Worm (Caenorhabditis elegans) whole organism, L1 larva: ENCODE measurements around the gene srh-136.

ENCODE experiments used
- aly-2 ChIP-seq: fragments of 150-350 bp; optimal IDR thresholded peaks from 2 replicates; lab custom pipeline; 2014; ENCODE audit warnings: missing biosample characterization, missing genetic modification characterization
- efl-1 ChIP-seq, 4 experiments: fragments of 150-350 bp; optimal IDR thresholded peaks in 3 of 4; peaks in 1 of 4; 1 replicate in 1 of 4; 2 replicates in 3 of 4; lab custom pipeline; 2014; ENCODE audit warnings: missing biosample characterization in 2 of 4, missing genetic modification characterization in 2 of 4, missing genetic modification reagents in 2 of 4
- egl-27 ChIP-seq, 2 experiments: fragments of 150-350 bp in 1 of 2; sonication (generic microtip); optimal IDR thresholded peaks; 3 replicates each; lab custom pipeline; 2017 to 2018; ENCODE audit warnings: missing biosample characterization in 2 of 2, missing genetic modification characterization in 2 of 2, missing genetic modification reagents in 2 of 2
- hlh-17 ChIP-seq: fragments of 200-800 bp; sonication (Bioruptor generic); optimal IDR thresholded peaks from 2 replicates; lab custom pipeline; 2018; ENCODE audit warnings: missing genetic modification characterization, mild to moderate bottlenecking, missing compliant biosample characterization, moderate library complexity, borderline replicate concordance
- lin-13 ChIP-seq: fragments of 150-350 bp; optimal IDR thresholded peaks from 2 replicates; lab custom pipeline; 2014; ENCODE audit warnings: missing biosample characterization, missing genetic modification reagents, missing genetic modification characterization
- mdl-1 ChIP-seq, 2 experiments: fragments of 150-350 bp; optimal IDR thresholded peaks; 2 replicates each; lab custom pipeline; 2014 to 2017; ENCODE audit warnings: missing biosample characterization in 2 of 2, missing genetic modification characterization in 2 of 2, inconsistent platforms in 1 of 2
- nhr-12 ChIP-seq: sonication (generic microtip); optimal IDR thresholded peaks from 2 replicates; lab custom pipeline; 2017; ENCODE audit warnings: missing biosample characterization, missing genetic modification characterization
- unc-62 ChIP-seq: fragments of 150-350 bp; optimal IDR thresholded peaks from 2 replicates; lab custom pipeline; 2014; ENCODE audit warnings: missing biosample characterization, missing genetic modification reagents, missing genetic modification characterization
- zag-1 ChIP-seq: fragments of 150-350 bp; optimal IDR thresholded peaks from 2 replicates; lab custom pipeline; 2014; ENCODE audit warnings: missing biosample characterization, missing genetic modification characterization

DNA sequence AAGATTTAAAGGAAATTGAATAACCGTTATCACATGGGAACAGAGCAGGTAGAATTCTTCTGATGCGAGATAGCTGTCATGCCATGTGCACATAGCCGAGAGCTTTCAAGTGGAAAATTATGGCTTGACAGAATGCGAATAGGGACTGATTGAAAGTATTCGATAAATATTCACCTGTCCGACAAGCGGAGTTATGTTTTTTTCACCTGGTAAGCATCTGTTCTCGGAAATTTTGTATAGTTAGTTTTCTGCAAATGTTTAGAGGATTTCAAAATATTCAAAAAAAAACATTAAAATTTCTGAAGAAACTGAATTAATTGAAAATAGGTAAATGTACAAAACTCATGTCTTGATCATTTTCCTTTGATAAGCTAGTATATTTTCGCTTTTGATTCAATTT lies at the start of gene srh-136:
- TF ChIP-seq unc-62 (GFP tag; lab: Kevin White, UChicago) (no peak), egl-27 (tag; optimal IDR thresholded peaks at IDR 0.05; lab: Kevin White, UChicago) (no peak), hlh-17 (GFP tag; lab: Kevin White, UChicago) (no peak), lin-13 (GFP tag; lab: Kevin White, UChicago) (no peak), zag-1 (tag; lab: Kevin White, UChicago) (no peak), aly-2 (tag; lab: Kevin White, UChicago) (no peak), mdl-1 (tag; optimal IDR thresholded peaks at IDR 0.05; lab: Kevin White, UChicago) (no peak), nhr-12 (no peak), efl-1 (optimal IDR thresholded peaks at IDR 0.05; lab: Kevin White, UChicago) (no peak), efl-1 (GFP tag; optimal IDR thresholded peaks at IDR 0.05 in 1 of 2; lab: Kevin White, UChicago) (no peak)
